Fruit fly (Drosophila melanogaster): Measurements from ENCODE around the gene Prosalpha2.
"Not testable (repeated sequence)": the region's sequence is repeated elsewhere in the genome, so short reads cannot be mapped to it uniquely, and the experiment has no call there.

Gene Prosalpha2

DNA sequence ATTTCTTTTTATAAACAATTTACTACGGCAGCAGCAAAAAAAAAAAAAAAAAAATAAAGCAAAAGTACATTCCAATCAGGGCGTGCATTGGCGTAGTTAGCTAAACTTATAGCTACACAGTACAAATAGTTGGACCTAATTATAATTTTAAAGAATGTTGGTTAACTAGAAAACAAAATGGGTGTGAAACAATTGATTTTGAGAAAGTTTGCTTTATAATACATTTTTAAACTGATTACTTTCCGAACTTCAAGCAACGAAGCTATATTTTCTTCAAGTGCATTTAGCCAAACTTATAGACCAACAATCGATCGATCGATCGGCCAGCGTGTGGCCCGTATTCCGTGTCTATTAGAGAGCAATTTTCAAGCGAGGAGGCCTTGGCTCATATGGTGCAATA is 20.3 kb downstream of the Prosalpha2 start:
- TF ChIP-seq CG33017 (tag; optimal IDR thresholded peaks at IDR 0.05), result peak; percentile 39
- peak; percentile 25 for TF ChIP-seq CG7101 (tag; optimal IDR thresholded peaks at IDR 0.05)
- TF ChIP-seq cnc (optimal IDR thresholded peaks at IDR 0.05), result no peak
- no peak for TF ChIP-seq Crg-1 (GFP tag; optimal IDR thresholded peaks at IDR 0.05)
- peak; percentile 4 for TF ChIP-seq CG11617 (GFP tag; optimal IDR thresholded peaks at IDR 0.05)
- peak; percentile 45 for TF ChIP-seq CG7045 (GFP tag; optimal IDR thresholded peaks at IDR 0.05)
- TF ChIP-seq bab1 (GFP tag; optimal IDR thresholded peaks at IDR 0.05), result peak; percentile 60
- peak; percentile 46 for TF ChIP-seq CG14711 (tag; optimal IDR thresholded peaks at IDR 0.05)
- peak; percentile 66 for TF ChIP-seq CG12768 (GFP tag; optimal IDR thresholded peaks at IDR 0.05)

DNA sequence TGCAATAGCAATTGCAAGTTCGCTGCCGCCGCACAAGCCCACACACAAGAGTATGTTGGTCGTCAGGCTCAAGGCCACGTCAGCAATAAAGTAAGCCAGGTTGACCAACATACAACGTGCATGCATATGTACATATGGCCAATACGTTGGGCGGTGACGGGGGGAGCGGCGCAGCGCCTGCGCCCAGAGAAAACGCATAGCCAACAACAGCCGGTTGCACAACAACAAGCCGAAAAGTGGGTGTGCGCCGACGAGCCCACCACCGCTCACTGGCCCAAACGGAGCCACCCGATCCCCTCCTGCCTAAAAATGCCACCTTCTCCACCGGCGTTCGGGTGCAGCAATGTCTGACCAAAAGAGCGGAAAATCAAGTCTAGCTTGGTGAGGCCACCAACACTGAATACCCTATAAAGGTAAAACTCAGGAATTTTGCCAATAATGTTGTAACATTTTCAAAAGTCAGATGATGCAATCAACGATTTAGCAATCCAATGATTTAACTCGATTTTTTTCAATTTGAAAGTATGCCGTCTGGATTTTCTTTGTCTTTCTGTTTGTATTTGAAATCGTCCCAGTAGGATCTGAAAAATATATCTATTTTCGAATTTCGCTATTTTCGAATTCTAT is 20.9 kb downstream of the Prosalpha2 start, which contains the start of gene CG5509:
Gene CG5509 (plus strand): TSS at position 577 of the 627 bp plus-strand sequence.
- TF ChIP-seq Crg-1 (GFP tag; optimal IDR thresholded peaks at IDR 0.05) (no peak), cic (GFP tag; optimal IDR thresholded peaks at IDR 0.05) (peak; percentile 12), tj (GFP tag; optimal IDR thresholded peaks at IDR 0.05) (peak; percentile 66)

DNA sequence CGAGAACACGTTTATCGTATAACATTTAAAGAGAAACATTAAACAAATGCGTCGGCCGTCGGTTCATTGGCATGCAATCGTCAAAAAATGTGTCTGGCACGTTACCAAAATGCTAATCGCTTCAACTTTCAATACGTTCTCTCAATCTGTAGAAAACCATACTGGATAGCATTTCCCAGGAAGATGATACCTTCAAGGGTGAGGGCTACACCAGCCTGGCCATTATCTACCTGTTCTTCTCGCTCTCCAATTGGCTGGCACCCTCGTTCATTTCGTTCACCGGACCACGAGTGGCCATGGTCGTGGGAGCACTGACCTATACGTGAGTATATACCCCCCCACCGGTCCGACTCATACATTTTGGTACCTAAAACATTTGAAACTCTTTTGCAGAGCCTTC is 23.4 kb downstream of the Prosalpha2 start:
- TF ChIP-seq toe (GFP tag; optimal IDR thresholded peaks at IDR 0.05) (no peak), CG33017 (tag; optimal IDR thresholded peaks at IDR 0.05) (no peak), cnc (optimal IDR thresholded peaks at IDR 0.05) (no peak), CG14711 (tag; optimal IDR thresholded peaks at IDR 0.05) (no peak), CG7045 (GFP tag; optimal IDR thresholded peaks at IDR 0.05) (no peak), bab1 (GFP tag; optimal IDR thresholded peaks at IDR 0.05) (no peak), CG12768 (GFP tag; optimal IDR thresholded peaks at IDR 0.05) (no peak), Hr96 (GFP tag; optimal IDR thresholded peaks at IDR 0.05) (no peak), CG11617 (GFP tag; optimal IDR thresholded peaks at IDR 0.05) (no peak), cic (GFP tag; optimal IDR thresholded peaks at IDR 0.05) (no peak), kay (GFP tag; ENCODE audit: borderline replicate concordance) (no peak), ovo (GFP tag; optimal IDR thresholded peaks at IDR 0.05) (no peak), Mnt (GFP tag; optimal IDR thresholded peaks at IDR 0.05) (no peak), tj (GFP tag; optimal IDR thresholded peaks at IDR 0.05) (no peak), Crg-1 (GFP tag; optimal IDR thresholded peaks at IDR 0.05) (no peak), CG1620 (GFP tag; optimal IDR thresholded peaks at IDR 0.05) (no peak), CG5204 (GFP tag; optimal IDR thresholded peaks at IDR 0.05) (no peak), CG7101 (tag; optimal IDR thresholded peaks at IDR 0.05) (no peak), Clk (GFP tag; optimal IDR thresholded peaks at IDR 0.05) (no peak), pad (GFP tag; optimal IDR thresholded peaks at IDR 0.05) (no peak)

DNA sequence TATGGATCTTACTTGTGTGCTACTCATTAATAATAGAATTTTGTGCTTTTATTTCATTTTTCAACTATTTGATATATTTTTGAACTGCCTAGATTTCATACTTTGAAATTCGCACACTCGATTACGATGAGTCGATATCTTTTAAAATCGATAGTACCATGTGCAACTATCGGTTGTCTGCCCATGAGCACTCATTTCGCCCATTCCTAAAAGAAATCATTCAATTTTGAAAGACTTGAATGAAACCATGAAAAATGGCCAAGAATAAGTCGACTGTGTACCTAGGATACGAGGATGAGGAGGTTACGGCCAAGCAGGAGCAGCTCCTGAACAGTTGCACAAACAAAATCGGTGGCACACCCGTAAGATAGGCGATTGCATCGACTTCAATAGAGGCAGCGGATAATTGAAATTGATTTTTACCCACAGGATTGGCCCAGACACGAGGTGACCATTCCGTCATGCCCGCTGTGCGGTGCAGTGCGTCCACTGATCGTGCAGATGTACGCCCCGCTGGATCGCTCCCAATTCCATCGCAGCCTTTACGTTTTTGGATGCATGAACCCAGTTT is 25.3 kb downstream of the Prosalpha2 start, which contains the start of gene trus:
Gene trus (plus strand): TSS at position 204 of the 571 bp plus-strand sequence.
- TF ChIP-seq Mnt (GFP tag; optimal IDR thresholded peaks at IDR 0.05), result peak; percentile 84
- TF ChIP-seq bab1 (GFP tag; optimal IDR thresholded peaks at IDR 0.05), result peak; percentile 64
- peak; percentile 10 for TF ChIP-seq CG7101 (tag; optimal IDR thresholded peaks at IDR 0.05)
- no peak for TF ChIP-seq CG5204 (GFP tag; optimal IDR thresholded peaks at IDR 0.05)

DNA sequence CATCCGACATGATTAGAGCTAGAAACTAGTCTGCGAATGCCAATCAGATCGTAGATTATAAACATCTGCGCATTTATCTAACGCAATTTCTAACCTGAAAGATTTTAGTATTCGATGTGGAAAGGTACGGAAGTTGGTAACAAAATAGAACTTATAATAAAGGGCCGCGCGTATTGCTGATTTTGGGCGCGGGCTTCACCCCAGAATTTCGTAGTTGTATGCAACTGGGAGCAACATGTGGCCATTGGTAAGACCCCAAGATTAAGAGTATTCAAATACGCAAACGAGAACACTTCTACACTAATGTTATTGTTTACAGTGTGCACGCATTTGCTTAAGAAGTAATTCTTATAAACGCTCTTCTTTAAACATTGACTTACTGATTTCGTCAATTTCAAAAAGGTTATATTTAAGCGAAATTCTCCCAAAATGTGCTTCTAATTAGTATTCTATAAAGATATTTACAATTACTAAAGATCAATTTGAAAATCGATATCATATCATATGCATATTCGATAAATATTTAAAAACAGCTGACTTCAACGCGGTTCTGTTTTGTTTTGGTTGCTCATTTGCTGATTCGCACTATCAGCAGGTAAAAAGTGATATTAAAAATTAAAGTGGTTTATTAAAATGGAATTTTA is 28.9 kb downstream of the Prosalpha2 start, which contains the start of the genes CG5961 and Polr3C:
Gene CG5961 (minus strand): TSS at position 416 of the 644 bp plus-strand sequence.
Gene Polr3C (plus strand): TSS at position 536 of the 644 bp plus-strand sequence.
- TF ChIP-seq CG11617 (GFP tag; optimal IDR thresholded peaks at IDR 0.05) (no peak), CG14711 (tag; optimal IDR thresholded peaks at IDR 0.05) (no peak), Clk (GFP tag; optimal IDR thresholded peaks at IDR 0.05) (no peak), tj (GFP tag; optimal IDR thresholded peaks at IDR 0.05) (peak; percentile 85), CG1620 (GFP tag; optimal IDR thresholded peaks at IDR 0.05) (no peak), CG5204 (GFP tag; optimal IDR thresholded peaks at IDR 0.05) (no peak), Mnt (GFP tag; optimal IDR thresholded peaks at IDR 0.05) (peak; percentile 82), cic (GFP tag; optimal IDR thresholded peaks at IDR 0.05) (peak; percentile 39), CG33017 (tag; optimal IDR thresholded peaks at IDR 0.05) (no peak), CG7101 (tag; optimal IDR thresholded peaks at IDR 0.05) (peak; percentile 16), cnc (optimal IDR thresholded peaks at IDR 0.05) (no peak), CG7045 (GFP tag; optimal IDR thresholded peaks at IDR 0.05) (no peak), kay (GFP tag; ENCODE audit: borderline replicate concordance) (no peak), bab1 (GFP tag; optimal IDR thresholded peaks at IDR 0.05) (peak; percentile 49), toe (GFP tag; optimal IDR thresholded peaks at IDR 0.05) (no peak), pad (GFP tag; optimal IDR thresholded peaks at IDR 0.05) (no peak), ovo (GFP tag; optimal IDR thresholded peaks at IDR 0.05) (no peak), Hr96 (GFP tag; optimal IDR thresholded peaks at IDR 0.05) (no peak), Crg-1 (GFP tag; optimal IDR thresholded peaks at IDR 0.05) (no peak), CG12768 (GFP tag; optimal IDR thresholded peaks at IDR 0.05) (no peak)

DNA sequence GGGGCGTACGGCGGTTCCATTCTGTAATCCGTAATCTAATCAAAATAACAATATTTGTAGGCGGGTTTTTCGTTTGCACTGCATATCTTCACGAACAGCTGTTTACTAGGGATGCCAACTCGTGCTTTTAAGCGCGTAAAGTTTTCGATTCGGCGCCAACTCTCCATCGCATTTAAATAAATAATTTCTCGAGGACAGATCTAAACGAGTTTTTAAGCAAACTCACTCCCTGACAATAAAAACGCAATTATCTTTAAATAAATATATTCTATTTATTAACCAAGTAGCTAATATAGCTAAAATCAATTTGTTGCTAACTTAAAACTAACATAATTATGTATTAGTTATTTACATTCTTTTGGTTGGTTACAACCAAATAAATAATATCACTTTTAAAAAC is 34.1 kb downstream of the Prosalpha2 start, which contains the start of gene CG5608:
Gene CG5608 (minus strand): TSS at position 101 of the 400 bp plus-strand sequence.
- not testable (repeated sequence) for TF ChIP-seq cnc (optimal IDR thresholded peaks at IDR 0.05); Crg-1 (GFP tag; optimal IDR thresholded peaks at IDR 0.05); Clk (GFP tag; optimal IDR thresholded peaks at IDR 0.05)
